Worm (Caenorhabditis elegans): ENCODE measurements around the gene str-209.

DNA sequence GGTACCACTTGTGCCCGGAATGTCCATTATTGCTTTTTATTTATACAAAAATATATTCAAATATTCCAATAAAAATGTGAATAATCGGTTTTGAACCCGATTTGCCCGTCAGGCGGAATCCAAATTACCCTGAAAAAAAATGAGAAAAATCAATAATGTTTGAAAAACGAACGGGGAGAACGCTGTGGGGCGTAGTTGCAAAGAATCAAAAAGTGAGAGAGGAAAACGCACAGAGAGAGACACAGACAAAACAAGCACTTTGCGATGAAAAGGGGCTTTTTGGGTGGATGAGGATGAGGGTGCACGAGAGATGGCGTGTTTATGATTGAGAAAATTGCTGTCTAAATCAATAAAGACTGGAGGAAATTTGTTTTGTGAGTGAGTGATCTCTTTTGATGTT, 14.2 kb downstream of the str-209 start, which contains the start of gene tam-1:
- TF ChIP-seq duxl-1 (tag; optimal IDR thresholded peaks at IDR 0.05; ENCODE audit: poor library complexity) (no peak), F37D6.2 (tag; optimal IDR thresholded peaks at IDR 0.05) (no peak), tra-1 (GFP tag; IDR thresholded peaks at IDR 0.05) (no peak)
